Worm (Caenorhabditis elegans): ENCODE measurements around the gene efn-2.

Gene efn-2

ce11 chrIV:10576050-10576449 is at the start of gene efn-2:
Gene efn-2, plus strand, starts transcription at chrIV:10576350.
- TF ChIP-seq unc-62 (GFP tag; optimal IDR thresholded peaks at IDR 0.05 in 1 of 2) = no peak
- TF ChIP-seq unc-62 (tag; optimal IDR thresholded peaks at IDR 0.05) = no peak
- no peak for TF ChIP-seq dmd-9 (GFP tag; IDR thresholded peaks at IDR 0.05)
- no peak for TF ChIP-seq attf-4 (tag; optimal IDR thresholded peaks at IDR 0.05)
- no peak for TF ChIP-seq cey-2 (tag; optimal IDR thresholded peaks at IDR 0.05; ENCODE audit: borderline replicate concordance, insufficient read depth)
- TF ChIP-seq aha-1 (tag) = peak; percentile 3

- TF ChIP-seq ceh-32 (tag; optimal IDR thresholded peaks at IDR 0.05; ENCODE audit: poor library complexity) (no peak), aha-1 (tag) (peak; percentile 95)
Observed at ce11 chrIV:10530648-10531047, 45.5 kb upstream of the efn-2 start, which contains the start of gene T07G12.2. Gene T07G12.2, plus strand, starts transcription at chrIV:10530709.

ce11 chrIV:10533639-10534038 is 42.5 kb upstream of the efn-2 start, which contains the start of gene T07G12.3:
Gene T07G12.3, plus strand, starts transcription at chrIV:10533939.
- TF ChIP-seq egl-43 (GFP tag; IDR thresholded peaks at IDR 0.05) = no peak
- TF ChIP-seq T20F7.1 (GFP tag; optimal IDR thresholded peaks at IDR 0.05) = no peak
- TF ChIP-seq hlh-30 (tag; optimal IDR thresholded peaks at IDR 0.05; ENCODE audit: insufficient read depth) = no peak
- TF ChIP-seq jun-1 (tag; optimal IDR thresholded peaks at IDR 0.05) = no peak
- TF ChIP-seq hmg-1.1 (GFP tag; IDR thresholded peaks at IDR 0.05) = no peak
- no peak for TF ChIP-seq lin-39 (tag; optimal IDR thresholded peaks at IDR 0.05)
- no peak for TF ChIP-seq skn-1 (tag; optimal IDR thresholded peaks at IDR 0.05)
- TF ChIP-seq F26F4.8 (GFP tag; conservative IDR thresholded peaks at IDR 0.05) = no peak
- no peak for TF ChIP-seq lin-15B (tag; optimal IDR thresholded peaks at IDR 0.05)
- TF ChIP-seq ztf-7 (tag; optimal IDR thresholded peaks at IDR 0.05) = no peak
- TF ChIP-seq spr-3 (GFP tag; optimal IDR thresholded peaks at IDR 0.05) = no peak
- TF ChIP-seq dmd-9 (GFP tag; IDR thresholded peaks at IDR 0.05) = no peak
- no peak for TF ChIP-seq lim-7 (GFP tag; IDR thresholded peaks at IDR 0.05)
- no peak for TF ChIP-seq lin-13 (GFP tag; optimal IDR thresholded peaks at IDR 0.05)
- TF ChIP-seq unc-39 (tag; optimal IDR thresholded peaks at IDR 0.05) = no peak
- TF ChIP-seq nhr-237 (tag; optimal IDR thresholded peaks at IDR 0.05) = no peak
- no peak for TF ChIP-seq arid-1 (GFP tag; conservative IDR thresholded peaks at IDR 0.05)
- no peak for TF ChIP-seq vab-7 (GFP tag; IDR thresholded peaks at IDR 0.05)

ce11 chrIV:10538584-10538983 is 37.6 kb upstream of the efn-2 start, which contains the start of gene T07G12.4:
Gene T07G12.4, minus strand, starts transcription at chrIV:10538684.
- peak; percentile 82 for TF ChIP-seq aha-1 (tag)
- TF ChIP-seq hlh-11 (tag; optimal IDR thresholded peaks at IDR 0.05) = no peak

ce11 chrIV:10542283-10542682 is 33.9 kb upstream of the efn-2 start:
- TF ChIP-seq sdz-12 (GFP tag; optimal IDR thresholded peaks at IDR 0.05) (no peak), nhr-28 (tag; optimal IDR thresholded peaks at IDR 0.05) (peak; percentile 18)

- no peak for TF ChIP-seq ZK337.2 (GFP tag; IDR thresholded peaks at IDR 0.05)
- no peak for TF ChIP-seq nhr-237 (tag; optimal IDR thresholded peaks at IDR 0.05)
- TF ChIP-seq hlh-30 (tag; optimal IDR thresholded peaks at IDR 0.05; ENCODE audit: insufficient read depth) = peak; percentile 15
- TF ChIP-seq hif-1 (tag; optimal IDR thresholded peaks at IDR 0.05) = no peak
- TF ChIP-seq zip-11 (GFP tag; IDR thresholded peaks at IDR 0.05) = no peak
- TF ChIP-seq dmd-6 (GFP tag; IDR thresholded peaks at IDR 0.05) = peak; percentile 74
- no peak for TF ChIP-seq cey-2 (tag; optimal IDR thresholded peaks at IDR 0.05; ENCODE audit: borderline replicate concordance, insufficient read depth)
- TF ChIP-seq unc-62 (GFP tag; optimal IDR thresholded peaks at IDR 0.05 in 1 of 2) = no peak
- no peak for TF ChIP-seq unc-62 (tag; optimal IDR thresholded peaks at IDR 0.05)
- TF ChIP-seq fos-1 (tag; optimal IDR thresholded peaks at IDR 0.05) = no peak
- TF ChIP-seq nhr-111 (GFP tag; optimal IDR thresholded peaks at IDR 0.05) = no peak
- no peak for TF ChIP-seq F44E2.7 (GFP tag; IDR thresholded peaks at IDR 0.05)
- no peak for TF ChIP-seq R02D3.7 (tag; optimal IDR thresholded peaks at IDR 0.05)
- TF ChIP-seq spr-3 (GFP tag; optimal IDR thresholded peaks at IDR 0.05) = no peak
- TF ChIP-seq rbr-2 (tag; optimal IDR thresholded peaks at IDR 0.05) = no peak
- TF ChIP-seq egl-27 (tag; optimal IDR thresholded peaks at IDR 0.05) = no peak
- TF ChIP-seq unc-130 (GFP tag; optimal IDR thresholded peaks at IDR 0.05) = no peak
- TF ChIP-seq mxl-2 (GFP tag; conservative IDR thresholded peaks at IDR 0.05) = no peak
- TF ChIP-seq hmg-1.1 (GFP tag; IDR thresholded peaks at IDR 0.05) = no peak
- no peak for TF ChIP-seq nhr-11 (tag; optimal IDR thresholded peaks at IDR 0.05)
- TF ChIP-seq hlh-11 (tag; optimal IDR thresholded peaks at IDR 0.05) = peak; percentile 57
- no peak for TF ChIP-seq mxl-3 (GFP tag; optimal IDR thresholded peaks at IDR 0.05)
- TF ChIP-seq dve-1 (tag; optimal IDR thresholded peaks at IDR 0.05; ENCODE audit: insufficient read depth) = peak; percentile 62
Observed at ce11 chrIV:10543361-10543760, 32.8 kb upstream of the efn-2 start.

Measured in whole organism, L4 larva.